Worm (Caenorhabditis elegans): ENCODE results near the gene C50B8.6.

Gene C50B8.6

ce11 chrV:13568533-13568932, 10.2 kb upstream of the C50B8.6 start, which contains the start of the genes nuaf-1 and bir-2:
nuaf-1 (minus strand) TSS chrV:13568630.
bir-2 (plus strand) TSS chrV:13568850.
- TF ChIP-seq nhr-76 (tag; optimal IDR thresholded peaks at IDR 0.05) = no peak
- peak; percentile 59 for TF ChIP-seq nhr-20 (tag; optimal IDR thresholded peaks at IDR 0.05)
- TF ChIP-seq nhr-90 (tag; optimal IDR thresholded peaks at IDR 0.05; ENCODE audit: poor library complexity) = peak; percentile 50
- TF ChIP-seq F16B12.6 (tag; optimal IDR thresholded peaks at IDR 0.05) = peak; percentile 23
- peak in 2 of 6 experiments; percentile 25 to 65 for TF ChIP-seq elt-3 (tag; optimal IDR thresholded peaks at IDR 0.05)
- TF ChIP-seq pax-3 (tag; optimal IDR thresholded peaks at IDR 0.05) = peak; percentile 57
- no peak for TF ChIP-seq fkh-4 (tag; optimal IDR thresholded peaks at IDR 0.05; ENCODE audit: borderline replicate concordance)
- no peak for TF ChIP-seq efl-3 (GFP tag; optimal IDR thresholded peaks at IDR 0.05)
- peak; percentile 28 for TF ChIP-seq snpc-4 (tag; optimal IDR thresholded peaks at IDR 0.05)
- TF ChIP-seq C16A3.4 (tag; optimal IDR thresholded peaks at IDR 0.05) = peak; percentile 54
- no peak for TF ChIP-seq zag-1 (tag; optimal IDR thresholded peaks at IDR 0.05)
- TF ChIP-seq lin-14 (GFP tag; optimal IDR thresholded peaks at IDR 0.05) = peak; percentile 70
- no peak for TF ChIP-seq sox-4 (tag; optimal IDR thresholded peaks at IDR 0.05)
- no peak for TF ChIP-seq sup-37 (GFP tag; optimal IDR thresholded peaks at IDR 0.05)
- peak; percentile 38 for TF ChIP-seq blmp-1 (tag; optimal IDR thresholded peaks at IDR 0.05)
- TF ChIP-seq lin-35 (GFP tag; optimal IDR thresholded peaks at IDR 0.05) = peak; percentile 78 to 90
- TF ChIP-seq grh-1 (GFP tag; IDR thresholded peaks at IDR 0.05) = no peak
- peak in 2 of 3 experiments; percentile 47 to 55 for TF ChIP-seq ceh-82 (tag; optimal IDR thresholded peaks at IDR 0.05)
- TF ChIP-seq ceh-8 (GFP tag; optimal IDR thresholded peaks at IDR 0.05) = no peak
- TF ChIP-seq egl-27 (tag; optimal IDR thresholded peaks at IDR 0.05) = no peak
- peak; percentile 28 for TF ChIP-seq jun-1 (tag; optimal IDR thresholded peaks at IDR 0.05)
- no peak for TF ChIP-seq fkh-10 (GFP tag; optimal IDR thresholded peaks at IDR 0.05)
- TF ChIP-seq ztf-4 (tag; optimal IDR thresholded peaks at IDR 0.05) = no peak
- peak; percentile 63 for TF ChIP-seq swsn-7 (tag; optimal IDR thresholded peaks at IDR 0.05)
- TF ChIP-seq nhr-85 (tag) = peak; percentile 73
- peak; percentile 70 to 74 for TF ChIP-seq lsy-2 (tag; optimal IDR thresholded peaks at IDR 0.05)
- TF ChIP-seq pag-3 (tag; optimal IDR thresholded peaks at IDR 0.05; ENCODE audit: borderline replicate concordance, insufficient read depth) = peak; percentile 27
- peak; percentile 55 for TF ChIP-seq skn-1 (tag; optimal IDR thresholded peaks at IDR 0.05)
- no peak for TF ChIP-seq ama-1 (optimal IDR thresholded peaks at IDR 0.05)
- TF ChIP-seq nhr-11 (tag; optimal IDR thresholded peaks at IDR 0.05) = no peak
- no peak for TF ChIP-seq Y116A8C.19 (tag; optimal IDR thresholded peaks at IDR 0.05; ENCODE audit: borderline replicate concordance)
- peak; percentile 85 for TF ChIP-seq mep-1 (tag; optimal IDR thresholded peaks at IDR 0.05)
- no peak for TF ChIP-seq C34B4.2 (tag; optimal IDR thresholded peaks at IDR 0.05)
- TF ChIP-seq mef-2 (tag; optimal IDR thresholded peaks at IDR 0.05) = no peak
- no peak for TF ChIP-seq nhr-237 (tag; optimal IDR thresholded peaks at IDR 0.05)
- TF ChIP-seq rnt-1 (tag; optimal IDR thresholded peaks at IDR 0.05) = peak; percentile 88
- TF ChIP-seq pqm-1 (tag; optimal IDR thresholded peaks at IDR 0.05) = no peak
- TF ChIP-seq ztf-11 (tag; optimal IDR thresholded peaks at IDR 0.05) = peak in 1 of 2 experiments; percentile 47
- TF ChIP-seq ceh-88 (GFP tag; IDR thresholded peaks at IDR 0.05) = no peak
- TF ChIP-seq lin-13 (GFP tag; optimal IDR thresholded peaks at IDR 0.05) = peak; percentile 48
- peak; percentile 78 for TF ChIP-seq nhr-47 (tag; optimal IDR thresholded peaks at IDR 0.05)
- peak; percentile 23 for TF ChIP-seq irx-1 (tag; optimal IDR thresholded peaks at IDR 0.05)
- TF ChIP-seq nhr-71 (tag; optimal IDR thresholded peaks at IDR 0.05) = peak; percentile 77
- TF ChIP-seq ceh-90 (tag; optimal IDR thresholded peaks at IDR 0.05) = peak; percentile 39
- no peak for TF ChIP-seq tlp-1 (tag; optimal IDR thresholded peaks at IDR 0.05)
- TF ChIP-seq xbp-1 (tag; optimal IDR thresholded peaks at IDR 0.05) = peak; percentile 57
- no peak; the same call in 1 of the 2 replicates for TF ChIP-seq isw-1 (GFP tag; IDR thresholded peaks at IDR 0.05)
- peak; percentile 75 for TF ChIP-seq lin-15B (tag; optimal IDR thresholded peaks at IDR 0.05)
- no peak for TF ChIP-seq unc-30 (tag; optimal IDR thresholded peaks at IDR 0.05)
- TF ChIP-seq ces-1 (GFP tag; optimal IDR thresholded peaks at IDR 0.05) = no peak
- no peak for TF ChIP-seq hpl-2 (GFP tag; optimal IDR thresholded peaks at IDR 0.05)
- TF ChIP-seq fkh-8 (tag; optimal IDR thresholded peaks at IDR 0.05) = peak; percentile 41
- TF ChIP-seq mab-9 (GFP tag; IDR thresholded peaks at IDR 0.05) = no peak
- TF ChIP-seq unc-130 (tag; optimal IDR thresholded peaks at IDR 0.05) = peak; percentile 62

Measured in whole organism, L1 larva.